Worm (Caenorhabditis elegans) whole organism, L3 larva: Measurements from ENCODE around the gene B0281.3.

ENCODE experiments used
- R02D3.7 ChIP-seq: fragments of 150-350 bp; optimal IDR thresholded peaks from 2 replicates; lab custom pipeline; 2014; ENCODE audit warnings: missing biosample characterization, missing genetic modification characterization
- elt-2 ChIP-seq: sonication (generic microtip); optimal IDR thresholded peaks from 2 replicates; lab custom pipeline; 2016; ENCODE audit warnings: missing genetic modification reagents, mild to moderate bottlenecking, missing genetic modification characterization, missing compliant biosample characterization
- fkh-10 ChIP-seq: sonication (generic microtip); optimal IDR thresholded peaks from 2 replicates; lab custom pipeline; 2017; ENCODE audit warnings: missing biosample characterization, missing genetic modification reagents, missing genetic modification characterization
- fkh-2 ChIP-seq: fragments of 150-350 bp; optimal IDR thresholded peaks from 2 replicates; lab custom pipeline; 2014; ENCODE audit warnings: missing biosample characterization, missing genetic modification reagents, missing genetic modification characterization
- lin-39 ChIP-seq: fragments of 150-350 bp; optimal IDR thresholded peaks from 2 replicates; lab custom pipeline; 2018; ENCODE audit warnings: missing biosample characterization, missing genetic modification reagents, missing genetic modification characterization
- mdl-1 ChIP-seq: fragments of 150-350 bp; optimal IDR thresholded peaks from 2 replicates; lab custom pipeline; 2014; ENCODE audit warnings: missing biosample characterization, missing genetic modification characterization
- nhr-28 ChIP-seq: fragments of 150-350 bp; optimal IDR thresholded peaks from 2 replicates; lab custom pipeline; 2014; ENCODE audit warnings: missing biosample characterization, missing genetic modification characterization
- nhr-77 ChIP-seq: fragments of 150-350 bp; optimal IDR thresholded peaks from 2 replicates; lab custom pipeline; 2014; ENCODE audit warnings: missing biosample characterization, missing genetic modification characterization
- pha-4 ChIP-seq: fragments of 150-350 bp; optimal IDR thresholded peaks from 2 replicates; lab custom pipeline; 2014; ENCODE audit warnings: missing biosample characterization, missing genetic modification reagents, missing genetic modification characterization
- snpc-4 ChIP-seq: fragments of 150-350 bp; optimal IDR thresholded peaks from 2 replicates; lab custom pipeline; 2014; ENCODE audit warnings: missing biosample characterization, missing genetic modification characterization
- unc-62 ChIP-seq: fragments of 150-350 bp; sonication (generic microtip); optimal IDR thresholded peaks from 4 replicates; lab custom pipeline; 2014; ENCODE audit warnings: missing biosample characterization, missing genetic modification reagents, missing genetic modification characterization
- zag-1 ChIP-seq: fragments of 150-350 bp; optimal IDR thresholded peaks from 2 replicates; lab custom pipeline; 2014; ENCODE audit warnings: missing biosample characterization, missing genetic modification characterization
- ztf-11 ChIP-seq: fragments of 150-350 bp; optimal IDR thresholded peaks from 2 replicates; lab custom pipeline; 2014; ENCODE audit warnings: missing biosample characterization, missing genetic modification characterization

DNA sequence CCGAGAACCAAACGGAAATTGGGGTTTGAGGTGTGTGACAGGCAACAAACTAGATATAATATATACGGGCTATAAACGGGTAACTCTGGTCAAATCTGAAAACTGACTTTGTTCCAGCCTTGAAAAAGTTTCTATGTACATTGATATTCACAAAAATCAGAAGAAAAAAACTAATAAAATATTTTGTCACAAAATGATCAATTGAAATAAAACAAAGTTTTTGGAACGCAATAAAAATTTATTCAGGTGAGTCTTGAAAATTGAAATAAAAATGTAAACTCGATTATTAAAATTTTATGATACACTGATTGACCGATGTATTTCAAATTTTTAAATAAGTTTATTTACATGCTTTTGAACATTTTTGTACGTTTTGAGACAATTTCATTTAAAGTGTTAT is 4.5 kb upstream of the B0281.3 start, which contains the start of gene B0281.6:
- TF ChIP-seq R02D3.7 (no peak), unc-62 (GFP tag; lab: Kevin White, UChicago) (no peak), lin-39 (no peak), fkh-2 (no peak), elt-2 (no peak), nhr-77 (no peak), ztf-11 (tag; lab: Kevin White, UChicago) (no peak), fkh-10 (GFP tag; lab: Kevin White, UChicago) (no peak), mdl-1 (tag; lab: Kevin White, UChicago) (no peak), zag-1 (tag; lab: Kevin White, UChicago) (no peak), nhr-28 (tag; lab: Kevin White, UChicago) (no peak), pha-4 (tag; lab: Kevin White, UChicago) (no peak), snpc-4 (tag; lab: Kevin White, UChicago) (no peak)
